Worm (Caenorhabditis elegans) whole organism, early embryonic: ENCODE data around the gene gid-8.

Source experiments
- B0310.2 ChIP-seq: sonication (generic microtip); optimal IDR thresholded peaks from 2 replicates; lab custom pipeline; 2016; ENCODE audit warnings: mild to moderate bottlenecking, missing genetic modification characterization, missing compliant biosample characterization
- ceh-36 ChIP-seq: sonication (generic microtip); optimal IDR thresholded peaks from 2 replicates; lab custom pipeline; 2016; ENCODE audit warnings: missing genetic modification characterization, inconsistent platforms, missing compliant biosample characterization
- flt-1 ChIP-seq: fragments of 200-800 bp; sonication (Bioruptor generic); IDR thresholded peaks from 2 replicates; pipeline ENCODE4 v1.3.6; 2022; ENCODE audit warnings: missing genetic modification characterization, missing compliant biosample characterization
- tbx-11 ChIP-seq: fragments of 200-800 bp; sonication (Bioruptor generic); IDR thresholded peaks from 2 replicates; pipeline ENCODE4 v1.3.6; 2022; ENCODE audit warnings: missing genetic modification characterization, missing compliant biosample characterization

DNA sequence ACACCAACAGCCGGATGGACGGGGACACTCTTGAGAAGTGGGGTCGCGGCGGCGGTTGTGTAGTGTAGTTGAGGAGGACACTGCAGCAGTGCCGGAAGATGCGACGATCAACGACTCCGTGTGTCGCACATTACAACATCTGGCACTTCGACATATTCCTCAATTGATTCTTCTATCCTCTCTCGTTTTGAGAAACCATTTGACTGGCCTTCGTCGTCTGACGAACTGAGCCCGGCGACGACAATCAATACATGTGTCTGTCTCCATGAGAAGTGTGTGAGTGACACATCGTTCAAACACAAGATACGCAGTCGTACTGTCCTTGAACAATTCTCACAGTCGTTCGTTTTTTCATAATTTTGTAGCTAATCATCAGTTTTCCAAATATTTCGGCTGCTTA, 5.0 kb downstream of the gid-8 start:
- TF ChIP-seq tbx-11 (GFP tag; lab: Robert Waterston, UW) (no peak), flt-1 (GFP tag; lab: Robert Waterston, UW) (no peak), B0310.2 (tag; lab: Kevin White, UChicago) (no peak), ceh-36 (no peak)
